Worm (Caenorhabditis elegans) whole organism, midembryonic: ENCODE data around the gene F44E5.1.

Source experiments
- T22C8.4 ChIP-seq: fragments of 200-800 bp; sonication (Bioruptor generic); IDR thresholded peaks from 2 replicates; pipeline ENCODE4 v1.3.6; 2022; ENCODE audit warnings: missing genetic modification characterization, missing compliant biosample characterization
- cog-1 ChIP-seq: sonication (generic microtip); optimal IDR thresholded peaks from 2 replicates; lab custom pipeline; 2016; ENCODE audit warnings: missing genetic modification characterization, missing compliant biosample characterization
- flt-1 ChIP-seq: fragments of 200-800 bp; sonication (Bioruptor generic); IDR thresholded peaks from 2 replicates; pipeline ENCODE4 v1.3.6; 2022; ENCODE audit warnings: missing genetic modification characterization, missing compliant biosample characterization
- klf-2 ChIP-seq: fragments of 200-800 bp; sonication (Bioruptor generic); conservative IDR thresholded peaks from 2 replicates; pipeline ENCODE4 v1.3.6; 2022; ENCODE audit warnings: missing genetic modification reagents, missing genetic modification characterization, missing compliant biosample characterization
- ref-1 ChIP-seq: fragments of 200-800 bp; sonication (Bioruptor generic); conservative IDR thresholded peaks from 2 replicates; pipeline ENCODE4 v1.3.6; 2022; ENCODE audit warnings: missing genetic modification reagents, missing genetic modification characterization, missing compliant biosample characterization
- tab-1 ChIP-seq: fragments of 200-800 bp; sonication (Bioruptor generic); IDR thresholded peaks from 2 replicates; pipeline ENCODE4 v1.3.6; 2022; ENCODE audit warnings: missing genetic modification characterization, missing compliant biosample characterization
- ztf-23 ChIP-seq: fragments of 200-800 bp; sonication (Bioruptor generic); IDR thresholded peaks from 2 replicates; pipeline ENCODE4 v1.3.6; 2022; ENCODE audit warnings: missing genetic modification reagents, missing genetic modification characterization, missing compliant biosample characterization
- ztf-29 ChIP-seq: fragments of 200-800 bp; sonication (Bioruptor generic); IDR thresholded peaks from 2 replicates; pipeline ENCODE4 v1.3.6; 2022; ENCODE audit warnings: missing genetic modification reagents, missing genetic modification characterization, missing compliant biosample characterization

DNA sequence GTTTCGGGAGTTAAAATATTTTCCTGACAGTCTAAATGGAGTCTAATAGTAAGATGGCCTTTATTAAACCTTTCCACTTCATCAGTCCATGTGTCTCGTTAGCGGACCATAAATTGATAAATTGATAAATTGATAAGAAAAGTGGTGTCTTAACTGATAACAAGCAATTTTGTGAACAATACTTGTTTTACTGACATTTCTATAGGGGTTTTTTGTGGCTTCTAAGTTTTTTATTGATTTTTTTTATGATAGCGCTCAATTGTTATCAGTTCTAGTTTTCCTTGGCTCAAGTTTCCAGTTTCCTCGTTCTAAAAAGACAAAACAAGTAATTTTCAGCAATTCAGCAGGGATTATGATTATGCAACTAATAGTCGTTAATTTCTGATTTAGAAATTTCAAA is 28.1 kb upstream of the F44E5.1 start, which contains the start of gene F43G6.17:
- TF ChIP-seq tab-1 (GFP tag; lab: Robert Waterston, UW) (no peak), flt-1 (GFP tag; lab: Robert Waterston, UW) (no peak), klf-2 (GFP tag; lab: Robert Waterston, UW) (no peak), T22C8.4 (GFP tag; lab: Robert Waterston, UW) (no peak), ztf-23 (GFP tag; lab: Robert Waterston, UW) (no peak), ref-1 (no peak), cog-1 (no peak), ztf-29 (GFP tag; lab: Robert Waterston, UW) (no peak)
